Fruit fly (Drosophila melanogaster): ENCODE results near the gene CG1677.

CG1677 gene

DNA sequence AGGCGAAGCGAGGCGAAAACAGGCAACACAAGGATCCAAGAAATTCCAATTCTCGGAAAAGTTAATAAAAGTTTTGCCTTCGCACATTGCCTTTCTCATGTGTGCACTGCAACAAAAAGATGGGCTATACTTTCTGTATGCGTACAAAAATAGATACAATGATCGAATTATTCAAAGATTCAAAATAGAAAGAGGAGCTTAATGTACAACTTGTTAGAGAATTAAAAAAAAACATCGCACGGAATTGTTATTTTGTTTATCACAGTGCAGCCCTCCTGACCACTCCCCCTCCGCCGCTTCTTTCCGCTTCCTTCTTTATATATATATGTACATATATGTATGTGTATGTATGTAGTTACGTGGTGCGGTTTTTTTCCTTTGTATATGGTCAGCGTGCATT lies 103.3 kb downstream of the CG1677 start (continued):
- TF ChIP-seq ci (GFP tag; IDR thresholded peaks at IDR 0.05) (0 out of 3 replicates have a peak, but pooled peaks have one; percentile 42), shn (GFP tag; optimal IDR thresholded peaks at IDR 0.05) (no peak), CG8388 (GFP tag; optimal IDR thresholded peaks at IDR 0.05) (peak; percentile 51), Aef1 (GFP tag; IDR thresholded peaks at IDR 0.05) (0 out of 3 replicates have a peak, but pooled peaks have one; percentile 15), CG6175 (GFP tag; IDR thresholded peaks at IDR 0.05) (no peak), crc (GFP tag; optimal IDR thresholded peaks at IDR 0.05) (no peak), CG32772 (GFP tag; IDR thresholded peaks at IDR 0.05) (peak; percentile 54; the same call in 1 of the 2 replicates), CG2875 (GFP tag; optimal IDR thresholded peaks at IDR 0.05) (peak; percentile 16), Rx (GFP tag; IDR thresholded peaks at IDR 0.05) (peak; percentile 38; the same call in 1 of the 2 replicates), Side (GFP tag; optimal IDR thresholded peaks at IDR 0.05) (no peak), zf30C (GFP tag; optimal IDR thresholded peaks at IDR 0.05) (peak; percentile 16), CG9727 (GFP tag; optimal IDR thresholded peaks at IDR 0.05) (peak; percentile 36), CG14710 (tag; optimal IDR thresholded peaks at IDR 0.05) (peak; percentile 33), chm (GFP tag; IDR thresholded peaks at IDR 0.05) (peak; percentile 47; the same call in 1 of the 2 replicates), Ssrp (tag; optimal IDR thresholded peaks at IDR 0.05) (peak; percentile 4), D (optimal IDR thresholded peaks at IDR 0.05) (no peak), D (GFP tag; optimal IDR thresholded peaks at IDR 0.05) (peak; percentile 22), tna (GFP tag; IDR thresholded peaks at IDR 0.05; ENCODE audit: partially characterized antibody) (no peak), CG8359 (GFP tag; optimal IDR thresholded peaks at IDR 0.05; ENCODE audit: borderline replicate concordance) (no peak), CG6854 (GFP tag; optimal IDR thresholded peaks at IDR 0.05) (no peak), ttk (GFP tag; IDR thresholded peaks at IDR 0.05) (peak; percentile 33; the same call in 1 of the 2 replicates), Asciz (GFP tag; optimal IDR thresholded peaks at IDR 0.05) (peak; percentile 21), CG11695 (GFP tag; IDR thresholded peaks at IDR 0.05) (0 out of 3 replicates have a peak, but pooled peaks have one; percentile 9), CG17328 (GFP tag; IDR thresholded peaks at IDR 0.05) (peak; percentile 42; the same call in 1 of the 2 replicates), Eip74EF (GFP tag; optimal IDR thresholded peaks at IDR 0.05) (peak in 1 of 2 experiments; percentile 9), da (GFP tag; optimal IDR thresholded peaks at IDR 0.05) (no peak), trem (tag; optimal IDR thresholded peaks at IDR 0.05) (no peak), CG16815 (GFP tag; optimal IDR thresholded peaks at IDR 0.05) (peak; percentile 20), HLH3B (GFP tag; IDR thresholded peaks at IDR 0.05) (peak; percentile 33; the same call in 1 of the 2 replicates), bsh (GFP tag; optimal IDR thresholded peaks at IDR 0.05) (peak; percentile 70 to 84), CG33557 (GFP tag; optimal IDR thresholded peaks at IDR 0.05) (peak; percentile 45), az2 (GFP tag; optimal IDR thresholded peaks at IDR 0.05) (peak; percentile 19), CG4424 (GFP tag; optimal IDR thresholded peaks at IDR 0.05) (peak; percentile 49), D19A (tag; optimal IDR thresholded peaks at IDR 0.05) (no peak), fu2 (GFP tag; optimal IDR thresholded peaks at IDR 0.05) (no peak), dan (GFP tag; IDR thresholded peaks at IDR 0.05) (no peak), fd64A (GFP tag; optimal IDR thresholded peaks at IDR 0.05) (no peak), croc (GFP tag; conservative IDR thresholded peaks at IDR 0.05) (peak; percentile 19; the same call in 2 of the 3 replicates), ase (GFP tag; IDR thresholded peaks at IDR 0.05) (peak; percentile 8; the same call in 1 of the 3 replicates), esg (GFP tag; conservative IDR thresholded peaks at IDR 0.05) (peak; percentile 14; the same call in 1 of the 2 replicates), CG18262 (tag; optimal IDR thresholded peaks at IDR 0.05) (peak; percentile 24), Ets65A (GFP tag) (peak; percentile 42), E2f2 (GFP tag; IDR thresholded peaks at IDR 0.05) (no peak), unpg (GFP tag; optimal IDR thresholded peaks at IDR 0.05) (peak; percentile 48), Deaf1 (tag; optimal IDR thresholded peaks at IDR 0.05) (no peak), gsb-n (tag; optimal IDR thresholded peaks at IDR 0.05) (peak; percentile 14), caup (GFP tag; optimal IDR thresholded peaks at IDR 0.05; ENCODE audit: severe bottlenecking) (no peak), CG14050 (GFP tag; IDR thresholded peaks at IDR 0.05) (no peak), sisA (GFP tag; IDR thresholded peaks at IDR 0.05) (peak; percentile 45), NfI (GFP tag; optimal IDR thresholded peaks at IDR 0.05) (peak; percentile 1)

All from whole organism, embryonic.